Worm (Caenorhabditis elegans): ENCODE data around the gene srw-60.

DNA sequence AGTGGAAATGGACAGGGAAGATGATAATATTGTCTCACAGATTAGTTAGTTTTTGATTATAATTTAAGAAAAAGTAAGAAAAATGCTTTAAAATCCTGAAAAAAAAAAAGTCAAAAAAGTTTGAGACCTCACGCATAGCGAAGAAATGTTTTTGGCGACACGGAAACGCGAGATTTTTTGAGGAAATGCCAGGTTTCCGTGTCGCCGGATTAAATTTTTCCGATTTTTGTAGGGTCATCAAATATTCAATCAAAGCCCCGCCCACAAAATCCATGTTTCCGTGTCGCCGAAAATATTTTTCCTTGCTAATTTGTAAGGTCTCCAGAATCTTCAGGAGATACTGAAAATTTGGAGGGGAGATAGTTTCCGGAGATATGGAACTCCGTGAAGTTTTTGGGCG is 33.9 kb downstream of the srw-60 start:
- TF ChIP-seq ztf-23 (GFP tag; IDR thresholded peaks at IDR 0.05) (no peak), med-1 (GFP tag; optimal IDR thresholded peaks at IDR 0.05; ENCODE audit: insufficient read depth) (no peak)

Data from whole organism, midembryonic.